Fruit fly (Drosophila melanogaster) whole organism, embryonic: Measurements from ENCODE around the gene Arc42.
A peak's percentile ranks its signal among the peaks of the same experiment; 100 is the strongest.

Experiments used
- C15 ChIP-seq: fragments of 200-800 bp; sonication (Bioruptor generic); IDR thresholded peaks from 3 replicates; pipeline ENCODE4 v1.3.6; 2022; ENCODE audit warnings: missing biosample characterization, missing genetic modification characterization
- CG10431 ChIP-seq: fragments of 200-800 bp; sonication (Bioruptor generic); optimal IDR thresholded peaks from 3 replicates; lab custom pipeline; 2018; ENCODE audit warnings: missing biosample characterization, mild to moderate bottlenecking, missing genetic modification characterization
- CG11456 ChIP-seq: fragments of 200-800 bp; sonication (Bioruptor generic); IDR thresholded peaks from 3 replicates; pipeline ENCODE4 v1.3.6; 2022; ENCODE audit warnings: missing biosample characterization, missing genetic modification characterization
- Chrac-16 ChIP-seq: fragments of 200-800 bp; sonication (Bioruptor generic); optimal IDR thresholded peaks from 3 replicates; lab custom pipeline; 2016; ENCODE audit warnings: missing biosample characterization, missing genetic modification characterization
- Doc3 ChIP-seq: fragments of 200-800 bp; sonication (Bioruptor generic); IDR thresholded peaks from 3 replicates; pipeline ENCODE4 v1.3.6; 2022; ENCODE audit warnings: missing biosample characterization, missing genetic modification characterization; ENCODE audit not compliant: partially characterized antibody
- Sox102F ChIP-seq: fragments of 200-800 bp; sonication (Bioruptor generic); optimal IDR thresholded peaks from 2 replicates; lab custom pipeline; 2018; ENCODE audit warnings: missing biosample characterization, mild to moderate bottlenecking, missing genetic modification characterization, moderate library complexity
- crc ChIP-seq: fragments of 200-800 bp; sonication (Bioruptor generic); optimal IDR thresholded peaks from 2 replicates; lab custom pipeline; 2016; ENCODE audit warnings: missing biosample characterization, missing genetic modification characterization
- croc ChIP-seq: fragments of 200-800 bp; sonication (Bioruptor generic); conservative IDR thresholded peaks from 3 replicates; pipeline ENCODE4 v1.3.6; 2022; ENCODE audit warnings: missing biosample characterization, missing genetic modification characterization
- da ChIP-seq: fragments of 200-800 bp; sonication (Bioruptor generic); optimal IDR thresholded peaks from 2 replicates; lab custom pipeline; 2016; ENCODE audit warnings: missing biosample characterization, missing genetic modification characterization
- zen2 ChIP-seq: fragments of 200-800 bp; sonication (Bioruptor generic); IDR thresholded peaks from 3 replicates; pipeline ENCODE4 v1.3.6; 2022; ENCODE audit warnings: missing biosample characterization, missing genetic modification characterization; ENCODE audit not compliant: partially characterized antibody
- zf30C ChIP-seq: fragments of 200-800 bp; sonication (Bioruptor generic); optimal IDR thresholded peaks from 3 replicates; lab custom pipeline; 2018; ENCODE audit warnings: missing biosample characterization, mild to moderate bottlenecking, missing genetic modification characterization

DNA sequence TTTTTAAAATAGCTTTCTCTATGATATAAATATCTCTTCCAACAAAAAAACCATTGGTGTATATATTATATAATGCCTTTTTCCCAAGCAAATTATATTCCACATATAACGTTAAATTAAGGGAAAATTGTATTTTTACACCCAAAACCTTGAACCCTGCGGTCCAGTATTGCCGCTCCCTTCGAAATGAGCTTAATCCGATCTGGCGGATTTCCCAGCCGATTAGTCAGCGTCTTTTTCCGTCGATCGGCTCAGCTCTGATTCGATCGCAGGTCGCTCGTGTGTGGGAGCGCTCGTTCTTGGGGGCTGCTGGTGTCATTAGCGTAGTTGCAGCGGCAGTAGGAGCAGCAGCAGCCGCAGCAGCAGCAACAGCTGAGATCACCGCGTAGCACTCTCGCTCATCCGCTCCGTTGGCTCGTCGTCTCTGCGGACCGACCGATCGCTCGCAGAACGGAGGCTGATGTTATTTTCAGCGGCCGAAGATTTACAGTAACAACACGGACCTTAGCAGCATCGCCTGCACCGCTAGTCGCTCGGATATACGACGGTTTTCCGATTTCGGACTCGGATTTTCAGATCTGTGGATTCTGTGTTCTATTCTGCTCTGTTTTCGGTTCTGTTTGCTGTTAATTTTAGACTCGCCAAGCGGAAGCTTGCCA lies 12.9 kb downstream of the Arc42 start, which contains the start of gene CG4733:
- TF ChIP-seq zen2 (GFP tag; lab: Robert Waterston, UW) (peak; percentile 57; the same call in 2 of the 3 replicates), Doc3 (GFP tag; lab: Robert Waterston, UW) (no peak), CG11456 (GFP tag; lab: Robert Waterston, UW) (no peak), Chrac-16 (GFP tag; lab: Kevin White, UChicago) (peak; percentile 1), C15 (GFP tag; lab: Robert Waterston, UW) (no peak), da (GFP tag; lab: Kevin White, UChicago) (no peak), crc (GFP tag; lab: Kevin White, UChicago) (no peak), croc (GFP tag; lab: Robert Waterston, UW) (no peak), Sox102F (GFP tag; lab: Kevin White, UChicago) (no peak), CG10431 (no peak), zf30C (GFP tag; lab: Kevin White, UChicago) (no peak)
